Fruit fly (Drosophila melanogaster) whole organism, wandering third instar larva: ENCODE data around the gene Rpp21.

ENCODE experiments used
- Abd-B ChIP-seq: fragments of >200 bp; optimal IDR thresholded peaks from 2 replicates; lab custom pipeline; 2017; ENCODE audit warnings: missing biosample characterization, missing genetic modification characterization
- CrebA ChIP-seq: fragments of 200-800 bp; sonication (Bioruptor generic); optimal IDR thresholded peaks from 2 replicates; lab custom pipeline; 2016; ENCODE audit warnings: missing biosample characterization, mild to moderate bottlenecking, missing genetic modification characterization, borderline replicate concordance
- Mio ChIP-seq: sonication (Bioruptor generic); optimal IDR thresholded peaks from 2 replicates; lab custom pipeline; 2016; ENCODE audit warnings: missing biosample characterization, missing genetic modification characterization
- OdsH ChIP-seq: fragments of 200-800 bp; sonication (Bioruptor generic); optimal IDR thresholded peaks from 2 replicates; lab custom pipeline; 2016; ENCODE audit warnings: missing biosample characterization, mild to moderate bottlenecking, missing genetic modification characterization
- br ChIP-seq: fragments of 200-800 bp; sonication (Bioruptor generic); optimal IDR thresholded peaks from 2 replicates; lab custom pipeline; 2016; ENCODE audit warnings: missing biosample characterization, missing genetic modification characterization
- dsf ChIP-seq: sonication (Bioruptor generic); optimal IDR thresholded peaks from 2 replicates; lab custom pipeline; 2016; ENCODE audit warnings: missing biosample characterization, missing genetic modification characterization, borderline replicate concordance
- ey ChIP-seq: fragments of 200-800 bp; sonication (Bioruptor generic); optimal IDR thresholded peaks from 2 replicates; lab custom pipeline; 2016; ENCODE audit warnings: missing biosample characterization, missing genetic modification characterization
- pan ChIP-seq: fragments of >200 bp; optimal IDR thresholded peaks from 2 replicates; lab custom pipeline; 2017
- psq ChIP-seq: fragments of 200-800 bp; sonication (Bioruptor generic); optimal IDR thresholded peaks from 3 replicates; lab custom pipeline; 2017; ENCODE audit warnings: missing biosample characterization, mild to moderate bottlenecking, missing genetic modification characterization, moderate library complexity
- sv ChIP-seq: fragments of 200-800 bp; sonication (Bioruptor generic); optimal IDR thresholded peaks from 3 replicates; lab custom pipeline; 2016; ENCODE audit warnings: missing biosample characterization, missing genetic modification characterization
- usp ChIP-seq: fragments of >200 bp; optimal IDR thresholded peaks from 2 replicates; lab custom pipeline; 2017; ENCODE audit warnings: missing biosample characterization, missing genetic modification characterization

DNA sequence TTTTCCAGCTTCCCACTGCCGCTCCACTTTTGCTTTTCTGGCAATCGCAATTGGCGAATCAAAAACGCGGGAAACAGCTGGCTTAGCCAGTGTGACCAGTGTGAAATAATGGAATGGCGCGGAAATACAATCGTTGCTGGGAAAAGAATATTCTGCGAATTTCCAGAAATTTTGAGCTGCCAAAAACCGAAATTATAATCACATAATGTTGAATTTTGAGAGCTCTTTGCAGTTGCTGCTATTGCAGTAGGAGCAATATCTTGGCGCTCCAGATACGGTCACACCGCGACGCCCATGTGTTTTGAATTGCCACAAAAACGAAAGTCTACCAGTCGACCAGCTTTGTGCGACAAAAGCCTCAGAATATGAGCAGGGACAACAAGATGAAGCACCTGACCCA lies at the start of gene Rpp21, which contains the start of gene Cdc45:
- no peak for TF ChIP-seq usp (GFP tag; lab: Kevin White, UChicago)
- no peak for TF ChIP-seq pan (lab: Kevin White, UChicago)
- TF ChIP-seq br (GFP tag; lab: Kevin White, UChicago) = no peak
- TF ChIP-seq ey (GFP tag; lab: Kevin White, UChicago) = no peak
- TF ChIP-seq psq (GFP tag; lab: Kevin White, UChicago) = no peak
- TF ChIP-seq OdsH (GFP tag; lab: Kevin White, UChicago) = no peak
- TF ChIP-seq CrebA (GFP tag; lab: Kevin White, UChicago) = no peak
- no peak for TF ChIP-seq Abd-B (GFP tag; lab: Kevin White, UChicago)
- TF ChIP-seq dsf (GFP tag; lab: Kevin White, UChicago) = no peak
- no peak for TF ChIP-seq Mio (GFP tag; lab: Kevin White, UChicago)
- TF ChIP-seq sv = no peak
